Fruit fly (Drosophila melanogaster) whole organism, embryonic: ENCODE results near the gene CG12522.

ENCODE experiments used
- Blimp-1 ChIP-seq: fragments of 200-800 bp; sonication (Bioruptor generic); optimal IDR thresholded peaks from 3 replicates; lab custom pipeline; 2018; ENCODE audit warnings: missing biosample characterization, missing genetic modification characterization, mild to moderate bottlenecking, moderate library complexity, missing genetic modification reagents
- CG10543 ChIP-seq: fragments of 200-800 bp; sonication (Bioruptor generic); optimal IDR thresholded peaks from 3 replicates; lab custom pipeline; 2017; ENCODE audit warnings: missing biosample characterization, mild to moderate bottlenecking, missing genetic modification characterization, moderate library complexity
- CG10565 ChIP-seq: fragments of 200-800 bp; sonication (Bioruptor generic); optimal IDR thresholded peaks from 3 replicates; lab custom pipeline; 2016; ENCODE audit warnings: missing biosample characterization, mild to moderate bottlenecking, missing genetic modification characterization
- CG12219 ChIP-seq: fragments of 200-800 bp; sonication (Bioruptor generic); optimal IDR thresholded peaks from 3 replicates; lab custom pipeline; 2018; ENCODE audit warnings: missing biosample characterization, mild to moderate bottlenecking, missing genetic modification characterization
- CG12299 ChIP-seq: fragments of 200-800 bp; sonication (Bioruptor generic); optimal IDR thresholded peaks from 2 replicates; lab custom pipeline; 2018; ENCODE audit warnings: missing biosample characterization, mild to moderate bottlenecking, missing genetic modification characterization
- CG14965 ChIP-seq: fragments of 200-800 bp; sonication (Bioruptor generic); optimal IDR thresholded peaks from 2 replicates; lab custom pipeline; 2016; ENCODE audit warnings: missing biosample characterization, missing genetic modification characterization, borderline replicate concordance
- CG15601 ChIP-seq: fragments of 200-800 bp; sonication (Bioruptor generic); optimal IDR thresholded peaks from 3 replicates; lab custom pipeline; 2019; ENCODE audit warnings: missing biosample characterization, mild to moderate bottlenecking, missing genetic modification characterization, moderate library complexity
- CG16863 ChIP-seq: fragments of 200-800 bp; sonication (Bioruptor generic); optimal IDR thresholded peaks from 3 replicates; lab custom pipeline; 2016; ENCODE audit warnings: missing biosample characterization, missing genetic modification characterization
- CG17568 ChIP-seq: fragments of 200-800 bp; sonication (Bioruptor generic); optimal IDR thresholded peaks from 2 replicates; lab custom pipeline; 2018; ENCODE audit warnings: missing biosample characterization, mild to moderate bottlenecking, missing genetic modification characterization, moderate library complexity
- CG2116 ChIP-seq: fragments of 200-800 bp; sonication (Bioruptor generic); optimal IDR thresholded peaks from 3 replicates; lab custom pipeline; 2018; ENCODE audit warnings: missing biosample characterization, mild to moderate bottlenecking, missing genetic modification characterization
- CG2889 ChIP-seq: fragments of 200-800 bp; sonication (Bioruptor generic); IDR thresholded peaks from 3 replicates; pipeline ENCODE4 v1.3.6; 2022; ENCODE audit warnings: missing biosample characterization, missing genetic modification characterization
- CG3726 ChIP-seq: fragments of 200-800 bp; sonication (Bioruptor generic); IDR thresholded peaks from 3 replicates; pipeline ENCODE4, ENCODE4 v1.3.6; 2022; ENCODE audit warnings: missing biosample characterization, missing genetic modification characterization
- CG4404 ChIP-seq: fragments of 200-800 bp; sonication (Bioruptor generic); IDR thresholded peaks from 2 replicates; pipeline ENCODE4 v1.3.6; 2022; ENCODE audit warnings: missing biosample characterization, missing genetic modification characterization
- CG4730 ChIP-seq: fragments of 200-800 bp; sonication (Bioruptor generic); IDR thresholded peaks from 2 replicates; pipeline ENCODE4 v1.3.6; 2022; ENCODE audit warnings: missing biosample characterization, missing genetic modification characterization
- CG5953 ChIP-seq: fragments of 200-800 bp; sonication (Bioruptor generic); IDR thresholded peaks from 2 replicates; pipeline ENCODE4 v1.3.6; 2022; ENCODE audit warnings: missing biosample characterization, missing genetic modification characterization
- CG8765 ChIP-seq: fragments of 200-800 bp; sonication (Bioruptor generic); IDR thresholded peaks from 2 replicates; pipeline ENCODE4 v1.3.6; 2022; ENCODE audit warnings: missing biosample characterization, missing genetic modification characterization
- CG9876 ChIP-seq: fragments of 200-800 bp; sonication (Bioruptor generic); optimal IDR thresholded peaks from 2 replicates; lab custom pipeline; 2016; ENCODE audit warnings: missing biosample characterization, missing genetic modification characterization
- Chrac-16 ChIP-seq: fragments of 200-800 bp; sonication (Bioruptor generic); optimal IDR thresholded peaks from 3 replicates; lab custom pipeline; 2016; ENCODE audit warnings: missing biosample characterization, missing genetic modification characterization
- Dip3 ChIP-seq: fragments of 200-800 bp; sonication (Bioruptor generic); optimal IDR thresholded peaks from 3 replicates; lab custom pipeline; 2016; ENCODE audit warnings: missing biosample characterization, missing genetic modification characterization
- Ets65A ChIP-seq: fragments of 200-800 bp; sonication (Bioruptor generic); peaks from one replicate; lab custom pipeline; 2016; ENCODE audit warnings: missing biosample characterization, missing genetic modification characterization
- H2.0 ChIP-seq: fragments of 200-800 bp; sonication (Bioruptor generic); IDR thresholded peaks from 2 replicates; pipeline ENCODE4 v1.3.6; 2022; ENCODE audit warnings: missing biosample characterization, missing genetic modification characterization
- Hr51 ChIP-seq, 2 experiments: fragments of 200-800 bp; sonication (Bioruptor generic); optimal IDR thresholded peaks; 2 replicates in 1 of 2; 3 replicates in 1 of 2; lab custom pipeline; 2016 to 2018; ENCODE audit warnings: missing biosample characterization in 2 of 2, missing genetic modification characterization in 2 of 2, mild to moderate bottlenecking in 1 of 2, moderate library complexity in 1 of 2
- Hsf ChIP-seq: fragments of 200-800 bp; sonication (Bioruptor generic); optimal IDR thresholded peaks from 3 replicates; lab custom pipeline; 2016; ENCODE audit warnings: missing biosample characterization, missing genetic modification characterization
- MTF-1 ChIP-seq: fragments of 200-800 bp; sonication (Bioruptor generic); optimal IDR thresholded peaks from 2 replicates; lab custom pipeline; 2018; ENCODE audit warnings: missing biosample characterization, mild to moderate bottlenecking, missing genetic modification characterization, borderline replicate concordance
- Side ChIP-seq: fragments of 200-800 bp; sonication (Bioruptor generic); optimal IDR thresholded peaks from 2 replicates; lab custom pipeline; 2016; ENCODE audit warnings: missing biosample characterization, missing genetic modification characterization
- Sin3A ChIP-seq: fragments of >200 bp; optimal IDR thresholded peaks from 2 replicates; lab custom pipeline; 2018
- Ssrp ChIP-seq: fragments of 200-800 bp; sonication (Bioruptor generic); optimal IDR thresholded peaks from 2 replicates; lab custom pipeline; 2018; ENCODE audit warnings: missing biosample characterization, mild to moderate bottlenecking, missing genetic modification characterization, moderate library complexity
- Taf1 ChIP-seq: fragments of 200-800 bp; sonication (Bioruptor generic); IDR thresholded peaks from 2 replicates; pipeline ENCODE4 v1.3.6; 2022; ENCODE audit warnings: missing biosample characterization, missing genetic modification characterization
- btn ChIP-seq: fragments of 200-800 bp; sonication (Bioruptor generic); optimal IDR thresholded peaks from 2 replicates; lab custom pipeline; 2016; ENCODE audit warnings: missing biosample characterization, missing genetic modification characterization
- cato ChIP-seq: fragments of 200-800 bp; sonication (Bioruptor generic); optimal IDR thresholded peaks from 2 replicates; lab custom pipeline; 2016; ENCODE audit warnings: missing biosample characterization, missing genetic modification characterization, borderline replicate concordance
- dan ChIP-seq: fragments of 200-800 bp; sonication (Bioruptor generic); IDR thresholded peaks from 2 replicates; pipeline ENCODE4 v1.3.6; 2022; ENCODE audit warnings: missing biosample characterization, missing genetic modification characterization
- dm ChIP-seq: fragments of 200-800 bp; sonication (Bioruptor generic); optimal IDR thresholded peaks from 3 replicates; lab custom pipeline; 2016; ENCODE audit warnings: missing biosample characterization, missing genetic modification characterization
- eyg ChIP-seq: fragments of 200-800 bp; sonication (Bioruptor generic); optimal IDR thresholded peaks from 3 replicates; lab custom pipeline; 2016; ENCODE audit warnings: missing biosample characterization, missing genetic modification characterization
- hbn ChIP-seq: fragments of 200-800 bp; sonication (Bioruptor generic); IDR thresholded peaks from 2 replicates; pipeline ENCODE4 v1.3.6; 2022; ENCODE audit warnings: missing biosample characterization, missing genetic modification characterization; ENCODE audit not compliant: partially characterized antibody
- jing ChIP-seq: fragments of 200-800 bp; sonication (Bioruptor generic); optimal IDR thresholded peaks from 2 replicates; lab custom pipeline; 2018; ENCODE audit warnings: missing biosample characterization, mild to moderate bottlenecking, missing genetic modification characterization
- kay ChIP-seq: fragments of 200-800 bp; sonication (Bioruptor generic); optimal IDR thresholded peaks from 2 replicates; lab custom pipeline; 2016; ENCODE audit warnings: missing biosample characterization, missing genetic modification characterization
- knrl ChIP-seq: fragments of 200-800 bp; sonication (Bioruptor generic); IDR thresholded peaks from 3 replicates; pipeline ENCODE4 v1.3.6; 2022; ENCODE audit warnings: missing biosample characterization, missing genetic modification characterization; ENCODE audit not compliant: partially characterized antibody
- lab ChIP-seq: fragments of 200-800 bp; sonication (Bioruptor generic); optimal IDR thresholded peaks from 3 replicates; lab custom pipeline; 2017; ENCODE audit warnings: missing biosample characterization, missing genetic modification characterization, mild to moderate bottlenecking, moderate library complexity, missing genetic modification reagents
- lola ChIP-seq, 3 experiments: fragments of >200 bp in 2 of 3; fragments of 200-800 bp in 1 of 3; sonication (Bioruptor generic) in 1 of 3; optimal IDR thresholded peaks; 2 replicates each; lab custom pipeline; 2017 to 2019; ENCODE audit warnings: missing biosample characterization in 3 of 3, missing genetic modification characterization in 3 of 3, mild to moderate bottlenecking in 1 of 3, moderate library complexity in 1 of 3
- lov ChIP-seq, 2 experiments: fragments of 200-800 bp in 1 of 2; fragments of >200 bp in 1 of 2; sonication (Bioruptor generic) in 1 of 2; IDR thresholded peaks in 1 of 2; optimal IDR thresholded peaks in 1 of 2; 2 replicates in 1 of 2; 3 replicates in 1 of 2; pipeline versions ENCODE4 v1.3.6 to Lab custom; 2017 to 2022; ENCODE audit warnings: missing biosample characterization in 1 of 2, missing genetic modification characterization in 1 of 2
- mam ChIP-seq: fragments of 200-800 bp; sonication (Bioruptor generic); optimal IDR thresholded peaks from 3 replicates; lab custom pipeline; 2016; ENCODE audit warnings: missing biosample characterization, missing genetic modification characterization
- pan ChIP-seq, 4 experiments: fragments of >200 bp in 3 of 4; fragments of 200-800 bp in 1 of 4; sonication (Bioruptor generic) in 1 of 4; optimal IDR thresholded peaks in 3 of 4; IDR thresholded peaks in 1 of 4; 2 replicates each; pipeline versions ENCODE4 v1.3.6 to Lab custom; 2017 to 2022; ENCODE audit warnings: missing biosample characterization in 2 of 4, missing genetic modification characterization in 2 of 4, mixed read lengths in 1 of 4
- pita ChIP-seq: fragments of 200-800 bp; sonication (Bioruptor generic); optimal IDR thresholded peaks from 2 replicates; lab custom pipeline; 2017; ENCODE audit warnings: missing biosample characterization, mild to moderate bottlenecking, missing genetic modification characterization
- pum ChIP-seq: fragments of 200-800 bp; sonication (Bioruptor generic); optimal IDR thresholded peaks from 2 replicates; lab custom pipeline; 2016; ENCODE audit warnings: missing biosample characterization, missing genetic modification characterization
- sima ChIP-seq: fragments of 200-800 bp; sonication (Bioruptor generic); optimal IDR thresholded peaks from 2 replicates; lab custom pipeline; 2016; ENCODE audit warnings: missing biosample characterization, missing genetic modification characterization
- sqz ChIP-seq: fragments of 200-800 bp; sonication (Bioruptor generic); optimal IDR thresholded peaks from 3 replicates; lab custom pipeline; 2018; ENCODE audit warnings: missing biosample characterization, mild to moderate bottlenecking, missing genetic modification characterization
- ssp ChIP-seq: fragments of 200-800 bp; sonication (Bioruptor generic); IDR thresholded peaks from 2 replicates; pipeline ENCODE4 v1.3.6; 2022; ENCODE audit warnings: missing biosample characterization, missing genetic modification characterization
- stwl ChIP-seq: fragments of 200-800 bp; sonication (Bioruptor generic); optimal IDR thresholded peaks from 3 replicates; lab custom pipeline; 2018; ENCODE audit warnings: missing biosample characterization, mild to moderate bottlenecking, missing genetic modification characterization, moderate library complexity

The CG12522 gene

DNA sequence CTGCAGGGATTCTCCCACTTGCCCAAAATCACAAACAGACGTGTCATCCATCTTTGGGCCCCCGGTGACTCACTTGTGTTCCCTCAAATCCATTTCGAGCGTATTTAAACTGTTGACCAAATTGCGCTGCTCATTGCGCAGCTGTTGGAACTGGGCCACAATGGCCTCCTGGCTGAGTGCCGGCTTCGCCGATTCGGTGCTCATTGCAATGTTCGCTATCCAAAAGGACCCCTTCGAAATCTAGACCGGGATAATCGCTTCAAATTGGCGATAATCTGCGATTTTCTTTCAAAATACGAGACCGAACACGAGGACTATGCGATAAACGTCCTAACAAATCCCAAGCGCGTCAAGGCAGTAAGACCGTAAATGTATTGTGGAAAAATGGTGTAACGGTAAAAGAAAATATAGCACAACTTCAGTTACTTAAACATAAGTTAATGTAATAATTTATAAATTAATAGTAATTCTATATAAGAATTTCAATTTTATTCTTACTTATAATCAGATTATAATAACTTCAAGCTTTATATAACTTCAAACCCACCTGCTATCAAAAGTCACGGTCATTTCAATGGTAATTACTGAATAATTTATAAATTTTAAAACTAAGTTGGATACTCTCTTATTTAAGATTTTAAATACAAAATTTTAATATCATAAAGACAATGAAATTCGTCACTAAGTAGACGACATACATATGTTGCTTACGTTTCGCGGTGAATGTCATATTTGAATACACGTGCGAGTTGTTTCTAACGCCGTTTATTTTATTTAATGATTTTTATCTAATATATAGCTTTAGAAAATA, 33.8 kb upstream of the CG12522 start, which contains the start of the genes Pfdn2 and Noc1:
Gene Pfdn2, minus strand, starts transcription at position 346 of the 811 bp plus-strand sequence.
Gene Noc1, plus strand, starts transcription at position 727 of the 811 bp plus-strand sequence.
- peak; percentile 5 for TF ChIP-seq Sin3A (lab: Kevin White, UChicago)
- no peak for TF ChIP-seq btn (GFP tag; lab: Kevin White, UChicago)
- no peak for TF ChIP-seq MTF-1 (GFP tag; lab: Kevin White, UChicago)
- no peak for TF ChIP-seq H2.0 (GFP tag; lab: Robert Waterston, UW)
- peak; percentile 54 for TF ChIP-seq Hsf (GFP tag; lab: Kevin White, UChicago)
- TF ChIP-seq sima = no peak
- TF ChIP-seq CG17568 = no peak
- no peak for TF ChIP-seq CG9876 (GFP tag; lab: Kevin White, UChicago)
- no peak for TF ChIP-seq CG3726 (GFP tag; lab: Robert Waterston, UW)
- TF ChIP-seq Dip3 (GFP tag; lab: Kevin White, UChicago) = no peak
- TF ChIP-seq pita (GFP tag; lab: Kevin White, UChicago) = no peak
- TF ChIP-seq Side (GFP tag; lab: Kevin White, UChicago) = no peak
- peak; percentile 70 for TF ChIP-seq Ssrp (tag; lab: Kevin White, UChicago)
- no peak for TF ChIP-seq CG4730 (GFP tag; lab: Robert Waterston, UW)
- TF ChIP-seq CG4404 (GFP tag; lab: Robert Waterston, UW) = 0 out of 2 replicates have a peak, but pooled peaks have one; percentile 29
- peak in 1 of 2 experiments; percentile 38 for TF ChIP-seq Hr51 (GFP tag; optimal IDR thresholded peaks at IDR 0.05; lab: Kevin White, UChicago)
- no peak for TF ChIP-seq CG15601
- peak in 1 of 3 experiments; percentile 61 for TF ChIP-seq lola (GFP tag; optimal IDR thresholded peaks at IDR 0.05; lab: Kevin White, UChicago)
- peak; percentile 83 for TF ChIP-seq Ets65A (GFP tag; lab: Kevin White, UChicago)
- TF ChIP-seq jing (GFP tag; lab: Kevin White, UChicago) = no peak
- TF ChIP-seq CG12219 (GFP tag; lab: Kevin White, UChicago) = no peak
- no peak for TF ChIP-seq CG8765 (GFP tag; lab: Robert Waterston, UW)
- 0 out of 2 replicates have a peak, but pooled peaks have one; percentile 30 for TF ChIP-seq hbn (GFP tag; lab: Robert Waterston, UW)
- no peak for TF ChIP-seq cato (GFP tag; lab: Kevin White, UChicago)
- TF ChIP-seq ssp (GFP tag; lab: Robert Waterston, UW) = peak; percentile 32; the same call in 1 of the 2 replicates
- no peak for TF ChIP-seq CG2889 (GFP tag; lab: Robert Waterston, UW)
- TF ChIP-seq eyg (GFP tag; lab: Kevin White, UChicago) = no peak
- no peak for TF ChIP-seq knrl (GFP tag; lab: Robert Waterston, UW)
- TF ChIP-seq CG14965 = no peak
- TF ChIP-seq CG5953 (GFP tag; lab: Robert Waterston, UW) = no peak
- TF ChIP-seq Blimp-1 = no peak
- TF ChIP-seq CG16863 = no peak
- TF ChIP-seq pan (optimal IDR thresholded peaks at IDR 0.05; lab: Kevin White, UChicago) = no peak
- TF ChIP-seq pan (GFP tag; optimal IDR thresholded peaks at IDR 0.05 in 1 of 2, IDR thresholded peaks at IDR 0.05 in 1 of 2) = peak in 1 of 2 experiments; percentile 61
- TF ChIP-seq CG10543 = no peak
- TF ChIP-seq kay = no peak
- no peak for TF ChIP-seq dan (GFP tag; lab: Robert Waterston, UW)
- TF ChIP-seq Taf1 = no peak
- TF ChIP-seq pum (GFP tag; lab: Kevin White, UChicago) = peak; percentile 15
- peak; percentile 43 for TF ChIP-seq mam (GFP tag; lab: Kevin White, UChicago)
- TF ChIP-seq CG2116 (GFP tag; lab: Kevin White, UChicago) = peak; percentile 18
- no peak for TF ChIP-seq stwl (tag; lab: Kevin White, UChicago)
- TF ChIP-seq dm (GFP tag; lab: Kevin White, UChicago) = peak; percentile 57
- no peak for TF ChIP-seq CG10565 (GFP tag; lab: Kevin White, UChicago)
- peak; percentile 25 for TF ChIP-seq CG12299 (tag; lab: Kevin White, UChicago)
- peak; percentile 42 for TF ChIP-seq Chrac-16 (GFP tag; lab: Kevin White, UChicago)
- no peak for TF ChIP-seq lab
- no peak for TF ChIP-seq sqz (GFP tag; lab: Kevin White, UChicago)
- TF ChIP-seq lov (optimal IDR thresholded peaks at IDR 0.05; lab: Kevin White, UChicago) = no peak
- TF ChIP-seq lov (GFP tag; IDR thresholded peaks at IDR 0.05; lab: Robert Waterston, UW) = no peak
